Worm (Caenorhabditis elegans) whole organism, L1 larva: Measurements from ENCODE around the gene myrf-2.

Experiments used
- aly-2 ChIP-seq: fragments of 150-350 bp; optimal IDR thresholded peaks from 2 replicates; lab custom pipeline; 2014; ENCODE audit warnings: missing biosample characterization, missing genetic modification characterization
- ama-1 ChIP-seq: fragments of 150-350 bp; optimal IDR thresholded peaks from 2 replicates; lab custom pipeline; 2014
- blmp-1 ChIP-seq: fragments of 150-350 bp; optimal IDR thresholded peaks from 2 replicates; lab custom pipeline; 2014; ENCODE audit warnings: missing biosample characterization, missing genetic modification characterization
- ceh-63 ChIP-seq: fragments of 200-800 bp; sonication (Bioruptor generic); optimal IDR thresholded peaks from 2 replicates; lab custom pipeline; 2018; ENCODE audit warnings: mild to moderate bottlenecking, missing genetic modification characterization, missing compliant biosample characterization
- ceh-8 ChIP-seq: fragments of 200-800 bp; sonication (Bioruptor generic); optimal IDR thresholded peaks from 2 replicates; lab custom pipeline; 2018; ENCODE audit warnings: mild to moderate bottlenecking, missing genetic modification characterization, moderate library complexity, missing compliant biosample characterization
- ceh-90 ChIP-seq: sonication (generic microtip); optimal IDR thresholded peaks from 2 replicates; lab custom pipeline; 2016; ENCODE audit warnings: missing genetic modification characterization, missing compliant biosample characterization
- ces-1 ChIP-seq: fragments of 150-350 bp; optimal IDR thresholded peaks from 2 replicates; lab custom pipeline; 2014; ENCODE audit warnings: missing biosample characterization, missing genetic modification reagents, missing genetic modification characterization
- dpl-1 ChIP-seq, 3 experiments: fragments of 150-350 bp in 2 of 3; sonication (generic microtip) in 1 of 3; optimal IDR thresholded peaks; 2 replicates each; lab custom pipeline; 2014 to 2017; ENCODE audit warnings: missing biosample characterization in 3 of 3, missing genetic modification characterization in 3 of 3, missing genetic modification reagents in 3 of 3
- dsc-1 ChIP-seq: sonication (generic microtip); optimal IDR thresholded peaks from 2 replicates; lab custom pipeline; 2016; ENCODE audit warnings: mild to moderate bottlenecking, missing genetic modification characterization, missing compliant biosample characterization
- efl-1 ChIP-seq, 4 experiments: fragments of 150-350 bp; optimal IDR thresholded peaks in 3 of 4; peaks in 1 of 4; 1 replicate in 1 of 4; 2 replicates in 3 of 4; lab custom pipeline; 2014; ENCODE audit warnings: missing biosample characterization in 2 of 4, missing genetic modification characterization in 2 of 4, missing genetic modification reagents in 2 of 4
- egl-13 ChIP-seq: sonication (generic microtip); optimal IDR thresholded peaks from 2 replicates; lab custom pipeline; 2016; ENCODE audit warnings: missing genotype, missing genetic modification reagents, missing genetic modification characterization, missing compliant biosample characterization
- egl-27 ChIP-seq, 2 experiments: fragments of 150-350 bp in 1 of 2; sonication (generic microtip); optimal IDR thresholded peaks; 3 replicates each; lab custom pipeline; 2017 to 2018; ENCODE audit warnings: missing biosample characterization in 2 of 2, missing genetic modification characterization in 2 of 2, missing genetic modification reagents in 2 of 2
- elt-2 ChIP-seq: sonication (generic microtip); optimal IDR thresholded peaks from 2 replicates; lab custom pipeline; 2016; ENCODE audit warnings: missing genetic modification characterization, mild to moderate bottlenecking, inconsistent platforms, missing compliant biosample characterization, missing genetic modification reagents
- elt-3 ChIP-seq, 6 experiments: fragments of 150-350 bp in 1 of 6; sonication (generic microtip); optimal IDR thresholded peaks; 2 replicates each; lab custom pipeline; 2017 to 2018; ENCODE audit warnings: missing biosample characterization in 6 of 6, missing genetic modification characterization in 6 of 6, inconsistent platforms in 1 of 6
- fkh-8 ChIP-seq: sonication (generic microtip); optimal IDR thresholded peaks from 2 replicates; lab custom pipeline; 2016; ENCODE audit warnings: mild to moderate bottlenecking, missing genetic modification characterization, missing compliant biosample characterization
- fos-1 ChIP-seq: fragments of 150-350 bp; optimal IDR thresholded peaks from 2 replicates; lab custom pipeline; 2014; ENCODE audit warnings: missing biosample characterization, missing genetic modification characterization
- grh-1 ChIP-seq: fragments of 200-800 bp; sonication (Bioruptor generic); IDR thresholded peaks from 2 replicates; pipeline ENCODE4 v1.3.6; 2022; ENCODE audit warnings: missing genetic modification reagents, missing genetic modification characterization, missing compliant biosample characterization
- hlh-17 ChIP-seq: fragments of 200-800 bp; sonication (Bioruptor generic); optimal IDR thresholded peaks from 2 replicates; lab custom pipeline; 2018; ENCODE audit warnings: missing genetic modification characterization, mild to moderate bottlenecking, missing compliant biosample characterization, moderate library complexity, borderline replicate concordance
- hpl-2 ChIP-seq: fragments of 150-350 bp; optimal IDR thresholded peaks from 2 replicates; lab custom pipeline; 2014; ENCODE audit warnings: missing biosample characterization, missing genetic modification reagents, missing genetic modification characterization
- lin-13 ChIP-seq: fragments of 150-350 bp; optimal IDR thresholded peaks from 2 replicates; lab custom pipeline; 2014; ENCODE audit warnings: missing biosample characterization, missing genetic modification reagents, missing genetic modification characterization
- lin-14 ChIP-seq: fragments of 200-800 bp; sonication (Bioruptor generic); optimal IDR thresholded peaks from 2 replicates; lab custom pipeline; 2018; ENCODE audit warnings: mild to moderate bottlenecking, missing genetic modification characterization, moderate library complexity, missing compliant biosample characterization
- lin-15B ChIP-seq: fragments of 150-350 bp; sonication (generic microtip); optimal IDR thresholded peaks from 3 replicates; lab custom pipeline; 2014; ENCODE audit warnings: missing biosample characterization, missing genetic modification characterization
- lir-3 ChIP-seq: sonication (generic microtip); optimal IDR thresholded peaks from 2 replicates; lab custom pipeline; 2016; ENCODE audit warnings: mild to moderate bottlenecking, missing genetic modification characterization, moderate library complexity, missing compliant biosample characterization; ENCODE audit not compliant: poor library complexity
- mdl-1 ChIP-seq, 2 experiments: fragments of 150-350 bp; optimal IDR thresholded peaks; 2 replicates each; lab custom pipeline; 2014 to 2017; ENCODE audit warnings: missing biosample characterization in 2 of 2, missing genetic modification characterization in 2 of 2, inconsistent platforms in 1 of 2
- mep-1 ChIP-seq: fragments of 150-350 bp; optimal IDR thresholded peaks from 2 replicates; lab custom pipeline; 2014; ENCODE audit warnings: missing biosample characterization, missing genetic modification characterization
- nhr-20 ChIP-seq: sonication (generic microtip); optimal IDR thresholded peaks from 2 replicates; lab custom pipeline; 2016; ENCODE audit warnings: mild to moderate bottlenecking, missing genetic modification characterization, missing compliant biosample characterization
- nhr-237 ChIP-seq: fragments of 150-350 bp; optimal IDR thresholded peaks from 2 replicates; lab custom pipeline; 2014; ENCODE audit warnings: missing biosample characterization, missing genetic modification characterization
- nhr-71 ChIP-seq: sonication (generic microtip); optimal IDR thresholded peaks from 2 replicates; lab custom pipeline; 2016; ENCODE audit warnings: mild to moderate bottlenecking, missing genetic modification characterization, moderate library complexity, missing compliant biosample characterization
- nhr-76 ChIP-seq: sonication (generic microtip); optimal IDR thresholded peaks from 2 replicates; lab custom pipeline; 2017; ENCODE audit warnings: missing biosample characterization, missing genetic modification characterization
- nhr-85 ChIP-seq: sonication (generic microtip); peaks from one replicate; lab custom pipeline; 2016; ENCODE audit warnings: missing genetic modification characterization, inconsistent platforms, missing compliant biosample characterization
- nhr-90 ChIP-seq: sonication (generic microtip); optimal IDR thresholded peaks from 2 replicates; lab custom pipeline; 2016; ENCODE audit warnings: mild to moderate bottlenecking, missing genetic modification characterization, missing compliant biosample characterization; ENCODE audit not compliant: poor library complexity
- rnt-1 ChIP-seq: sonication (generic microtip); optimal IDR thresholded peaks from 2 replicates; lab custom pipeline; 2016; ENCODE audit warnings: mild to moderate bottlenecking, missing genetic modification characterization, moderate library complexity, missing compliant biosample characterization
- skn-1 ChIP-seq: fragments of 150-350 bp; optimal IDR thresholded peaks from 2 replicates; lab custom pipeline; 2014; ENCODE audit warnings: missing biosample characterization, missing genetic modification characterization
- snpc-4 ChIP-seq: fragments of 150-350 bp; optimal IDR thresholded peaks from 2 replicates; lab custom pipeline; 2014; ENCODE audit warnings: missing biosample characterization, missing genetic modification characterization
- snu-23 ChIP-seq: sonication (generic microtip); optimal IDR thresholded peaks from 2 replicates; lab custom pipeline; 2016; ENCODE audit warnings: missing genetic modification characterization, missing compliant biosample characterization
- sox-4 ChIP-seq: sonication (generic microtip); optimal IDR thresholded peaks from 2 replicates; lab custom pipeline; 2016; ENCODE audit warnings: missing genetic modification characterization, missing compliant biosample characterization
- sptf-1 ChIP-seq: fragments of 150-350 bp; optimal IDR thresholded peaks from 2 replicates; lab custom pipeline; 2014; ENCODE audit warnings: missing biosample characterization, missing genetic modification characterization
- tbx-2 ChIP-seq: sonication (generic microtip); optimal IDR thresholded peaks from 2 replicates; lab custom pipeline; 2016; ENCODE audit warnings: missing genetic modification characterization, missing compliant biosample characterization
- unc-30 ChIP-seq: sonication (generic microtip); optimal IDR thresholded peaks from 2 replicates; lab custom pipeline; 2017; ENCODE audit warnings: missing biosample characterization, missing genetic modification characterization
- unc-62 ChIP-seq: fragments of 150-350 bp; optimal IDR thresholded peaks from 2 replicates; lab custom pipeline; 2014; ENCODE audit warnings: missing biosample characterization, missing genetic modification reagents, missing genetic modification characterization
- unc-86 ChIP-seq: sonication (generic microtip); optimal IDR thresholded peaks from 2 replicates; lab custom pipeline; 2016; ENCODE audit warnings: missing genetic modification characterization, missing compliant biosample characterization
- xbp-1 ChIP-seq: sonication (generic microtip); optimal IDR thresholded peaks from 2 replicates; lab custom pipeline; 2016; ENCODE audit warnings: missing genetic modification characterization, missing compliant biosample characterization
- ztf-11 ChIP-seq, 2 experiments: sonication (generic microtip); optimal IDR thresholded peaks; 2 replicates each; lab custom pipeline; 2016 to 2017; ENCODE audit warnings: missing genetic modification characterization in 2 of 2, missing biosample characterization in 1 of 2, missing compliant biosample characterization in 1 of 2

Gene myrf-2

DNA sequence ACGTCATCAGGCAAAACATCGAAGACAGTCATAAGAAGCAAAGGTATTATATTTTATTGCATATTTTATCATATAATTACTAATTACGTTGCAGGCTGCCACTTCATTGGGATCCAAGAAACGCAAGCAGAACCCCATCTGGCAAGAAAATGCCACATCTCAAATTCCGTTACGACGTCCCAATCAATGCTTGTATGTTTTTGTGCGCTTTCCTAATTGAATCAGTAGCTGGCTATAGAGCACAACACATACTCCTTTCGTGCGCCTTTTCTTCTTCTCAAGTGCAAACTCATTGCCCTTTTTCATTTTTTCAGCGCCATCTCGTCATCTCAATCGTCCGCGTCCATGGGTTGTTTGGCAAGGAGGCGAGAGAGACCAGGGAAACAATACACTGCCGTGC lies 43.3 kb downstream of the myrf-2 start:
- peak; percentile 43 for TF ChIP-seq lin-14 (GFP tag; lab: Kevin White, UChicago)
- no peak for TF ChIP-seq skn-1 (tag; lab: Kevin White, UChicago)
- no peak for TF ChIP-seq egl-27 (tag; optimal IDR thresholded peaks at IDR 0.05; lab: Kevin White, UChicago)
- peak; percentile 22 for TF ChIP-seq ces-1 (GFP tag; lab: Kevin White, UChicago)
- no peak for TF ChIP-seq unc-30 (tag; lab: Kevin White, UChicago)

DNA sequence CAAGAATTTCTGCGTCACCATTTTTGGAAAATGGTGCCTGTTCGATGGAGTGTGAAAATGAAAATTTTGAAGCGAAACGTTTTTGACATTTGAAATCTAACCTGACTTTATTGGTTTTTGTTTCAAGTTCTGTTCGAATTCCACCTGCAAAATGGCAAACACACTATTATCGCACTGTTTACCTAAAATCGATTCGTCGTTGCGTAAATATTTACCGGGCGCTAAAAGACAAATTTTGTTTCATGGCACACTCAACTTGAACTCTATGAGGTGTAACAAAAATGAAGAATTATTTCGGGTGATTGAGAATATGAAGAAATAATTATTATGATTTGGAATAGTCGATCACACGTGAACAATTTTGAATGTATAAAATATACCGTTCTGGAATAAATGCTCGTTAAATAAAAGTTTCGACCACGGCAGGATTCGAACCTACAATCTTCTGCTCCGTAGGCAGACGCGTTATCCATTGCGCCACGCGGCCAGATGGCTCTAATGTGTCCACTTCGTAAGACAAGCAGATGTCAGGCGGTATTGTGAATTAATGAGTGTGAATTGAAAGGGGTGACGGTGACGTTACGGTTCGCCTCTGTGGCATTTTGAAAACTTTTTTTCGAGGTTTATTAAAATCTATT lies 45.8 kb downstream of the myrf-2 start:
- no peak for TF ChIP-seq mdl-1 (tag; optimal IDR thresholded peaks at IDR 0.05; lab: Kevin White, UChicago)
- TF ChIP-seq nhr-237 = no peak
- TF ChIP-seq mep-1 (tag; lab: Kevin White, UChicago) = peak; percentile 1
- peak in 1 of 2 experiments; percentile 18 for TF ChIP-seq egl-27 (tag; optimal IDR thresholded peaks at IDR 0.05; lab: Kevin White, UChicago)
- peak in 1 of 2 experiments; percentile 22 for TF ChIP-seq ztf-11 (tag; optimal IDR thresholded peaks at IDR 0.05; lab: Kevin White, UChicago)
- TF ChIP-seq rnt-1 (tag; lab: Kevin White, UChicago) = peak; percentile 7
- no peak for TF ChIP-seq fkh-8 (tag; lab: Kevin White, UChicago)
- peak; percentile 33 for TF ChIP-seq lin-14 (GFP tag; lab: Kevin White, UChicago)
- TF ChIP-seq nhr-85 (tag; lab: Kevin White, UChicago) = peak; percentile 51
- no peak for TF ChIP-seq lin-13 (GFP tag; lab: Kevin White, UChicago)
- TF ChIP-seq skn-1 (tag; lab: Kevin White, UChicago) = no peak
- peak; percentile 35 for TF ChIP-seq nhr-71 (tag; lab: Kevin White, UChicago)
- no peak for TF ChIP-seq hpl-2 (GFP tag; lab: Kevin White, UChicago)
- peak; percentile 12 for TF ChIP-seq nhr-20 (tag; lab: Kevin White, UChicago)
- TF ChIP-seq snu-23 (GFP tag; lab: Kevin White, UChicago) = peak; percentile 16
- TF ChIP-seq elt-2 (tag; lab: Kevin White, UChicago) = peak; percentile 9

DNA sequence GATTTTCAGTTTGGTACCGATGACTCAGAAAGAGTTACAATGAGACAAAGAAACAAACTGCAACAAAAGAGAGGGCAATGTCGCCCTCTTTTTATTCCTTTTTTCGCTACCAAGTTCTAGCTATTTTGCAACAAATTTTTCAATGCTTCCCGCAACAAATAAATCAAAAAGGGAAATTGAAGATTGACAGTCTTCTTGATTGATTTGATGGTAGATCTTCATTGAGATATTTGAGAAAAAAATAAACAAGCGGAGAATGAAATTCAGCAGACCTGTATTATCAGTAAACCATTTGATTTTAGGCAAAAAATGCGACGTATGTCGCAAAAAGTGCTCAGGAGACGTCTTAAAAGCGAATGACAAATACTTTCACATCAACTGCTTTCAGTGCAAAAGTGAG lies 46.9 kb downstream of the myrf-2 start:
- TF ChIP-seq elt-3 (tag; optimal IDR thresholded peaks at IDR 0.05; lab: Kevin White, UChicago) = peak in 1 of 6 experiments; percentile 3
- TF ChIP-seq blmp-1 (tag; lab: Kevin White, UChicago) = peak; percentile 93
- no peak for TF ChIP-seq egl-27 (tag; optimal IDR thresholded peaks at IDR 0.05; lab: Kevin White, UChicago)
- no peak for TF ChIP-seq ceh-63 (GFP tag; lab: Kevin White, UChicago)
- no peak for TF ChIP-seq efl-1 (optimal IDR thresholded peaks at IDR 0.05; lab: Kevin White, UChicago)
- peak in 1 of 2 experiments; percentile 80 for TF ChIP-seq efl-1 (GFP tag; optimal IDR thresholded peaks at IDR 0.05 in 1 of 2; lab: Kevin White, UChicago)
- TF ChIP-seq nhr-85 (tag; lab: Kevin White, UChicago) = peak; percentile 45
- TF ChIP-seq unc-62 = peak; percentile 35
- TF ChIP-seq ceh-90 (tag; lab: Kevin White, UChicago) = no peak

DNA sequence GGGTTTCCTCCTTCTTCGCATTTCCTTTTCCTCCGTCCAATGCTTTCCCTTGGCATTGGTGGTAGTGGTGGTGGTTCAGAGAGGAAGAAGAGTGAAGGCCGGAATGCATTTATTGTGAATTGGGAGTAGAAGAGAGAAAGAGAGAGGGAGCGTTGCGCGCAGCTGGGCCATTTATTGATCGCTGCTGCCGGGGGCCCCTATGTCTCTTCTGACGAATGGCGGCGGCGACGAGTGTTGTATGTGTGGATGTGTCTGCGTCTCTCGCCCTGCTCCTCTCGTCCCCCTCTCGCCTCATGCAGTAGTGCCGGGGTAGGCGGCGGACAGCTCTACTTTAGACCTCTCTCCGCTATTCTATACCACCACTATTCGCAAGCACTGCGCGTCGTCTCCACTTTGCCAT lies 47.6 kb downstream of the myrf-2 start, which contains the start of gene unc-115:
Gene unc-115, plus strand, starts transcription at position 301 of the 400 bp plus-strand sequence.
- no peak for TF ChIP-seq lin-15B (tag; lab: Kevin White, UChicago)
- peak; percentile 78 for TF ChIP-seq dsc-1 (tag; lab: Kevin White, UChicago)
- peak in 1 of 2 experiments; percentile 74 for TF ChIP-seq mdl-1 (tag; optimal IDR thresholded peaks at IDR 0.05; lab: Kevin White, UChicago)
- no peak for TF ChIP-seq sptf-1 (tag; lab: Kevin White, UChicago)
- TF ChIP-seq grh-1 (GFP tag; lab: Robert Waterston, UW) = peak; percentile 53
- peak; percentile 86 for TF ChIP-seq nhr-85 (tag; lab: Kevin White, UChicago)
- TF ChIP-seq aly-2 (tag; lab: Kevin White, UChicago) = peak; percentile 11
- TF ChIP-seq tbx-2 (tag; lab: Kevin White, UChicago) = peak; percentile 86
- peak; percentile 39 for TF ChIP-seq mep-1 (tag; lab: Kevin White, UChicago)
- no peak for TF ChIP-seq ama-1
- TF ChIP-seq nhr-71 (tag; lab: Kevin White, UChicago) = peak; percentile 91
- TF ChIP-seq hpl-2 (GFP tag; lab: Kevin White, UChicago) = no peak
- peak; percentile 26 for TF ChIP-seq sox-4 (tag; lab: Kevin White, UChicago)
- peak; percentile 70 for TF ChIP-seq nhr-90 (tag; lab: Kevin White, UChicago)
- TF ChIP-seq unc-86 (tag; lab: Kevin White, UChicago) = peak; percentile 88
- TF ChIP-seq fos-1 (tag; lab: Kevin White, UChicago) = peak; percentile 62
- TF ChIP-seq egl-13 (tag; lab: Kevin White, UChicago) = peak; percentile 80
- peak; percentile 89 for TF ChIP-seq skn-1 (tag; lab: Kevin White, UChicago)
- peak; percentile 36 for TF ChIP-seq ceh-8 (GFP tag; lab: Kevin White, UChicago)
- no peak for TF ChIP-seq nhr-76 (tag; lab: Kevin White, UChicago)
- TF ChIP-seq hlh-17 (GFP tag; lab: Kevin White, UChicago) = no peak
- peak; percentile 86 for TF ChIP-seq xbp-1
- peak in 1 of 3 experiments; percentile 42 for TF ChIP-seq dpl-1 (GFP tag; optimal IDR thresholded peaks at IDR 0.05; lab: Kevin White, UChicago)
- TF ChIP-seq snpc-4 = peak; percentile 30
- TF ChIP-seq efl-1 (optimal IDR thresholded peaks at IDR 0.05; lab: Kevin White, UChicago) = peak; percentile 44 to 51
- TF ChIP-seq efl-1 (GFP tag; optimal IDR thresholded peaks at IDR 0.05 in 1 of 2; lab: Kevin White, UChicago) = peak in 1 of 2 experiments; percentile 94
- TF ChIP-seq rnt-1 (tag; lab: Kevin White, UChicago) = peak; percentile 82
- TF ChIP-seq lir-3 (tag; lab: Kevin White, UChicago) = peak; percentile 33
